Worm (Caenorhabditis elegans): ENCODE data around the gene T26A5.6.

The T26A5.6 gene

ce11 chrIII:6464913-6465312 lies 14.4 kb upstream of the T26A5.6 start, which contains the start of gene nduf-2.2:
TSS of gene nduf-2.2 (plus strand) at chrIII:6465222.
- TF ChIP-seq fkh-6 (tag; optimal IDR thresholded peaks at IDR 0.05) (no peak), ztf-16 (tag; optimal IDR thresholded peaks at IDR 0.05) (no peak), che-1 (tag; optimal IDR thresholded peaks at IDR 0.05) (no peak), ceh-30 (tag; optimal IDR thresholded peaks at IDR 0.05) (no peak), npax-4 (tag; optimal IDR thresholded peaks at IDR 0.05) (no peak), ceh-48 (tag; optimal IDR thresholded peaks at IDR 0.05) (no peak), K09A11.1 (tag; optimal IDR thresholded peaks at IDR 0.05; ENCODE audit: insufficient read depth) (no peak), pha-4 (tag; optimal IDR thresholded peaks at IDR 0.05) (no peak), dmd-4 (tag; optimal IDR thresholded peaks at IDR 0.05; ENCODE audit: borderline replicate concordance) (no peak), elt-4 (tag; optimal IDR thresholded peaks at IDR 0.05) (no peak), pha-2 (tag; optimal IDR thresholded peaks at IDR 0.05) (no peak), unc-55 (GFP tag; optimal IDR thresholded peaks at IDR 0.05) (no peak), dve-1 (tag; optimal IDR thresholded peaks at IDR 0.05) (no peak), ceh-22 (tag; optimal IDR thresholded peaks at IDR 0.05) (no peak), C38D4.7 (GFP tag; optimal IDR thresholded peaks at IDR 0.05) (no peak), hlh-6 (tag; optimal IDR thresholded peaks at IDR 0.05) (no peak), pros-1 (tag; optimal IDR thresholded peaks at IDR 0.05) (no peak), ceh-14 (tag; optimal IDR thresholded peaks at IDR 0.05) (no peak), sdc-2 (tag; optimal IDR thresholded peaks at IDR 0.05) (no peak)

DNA sequence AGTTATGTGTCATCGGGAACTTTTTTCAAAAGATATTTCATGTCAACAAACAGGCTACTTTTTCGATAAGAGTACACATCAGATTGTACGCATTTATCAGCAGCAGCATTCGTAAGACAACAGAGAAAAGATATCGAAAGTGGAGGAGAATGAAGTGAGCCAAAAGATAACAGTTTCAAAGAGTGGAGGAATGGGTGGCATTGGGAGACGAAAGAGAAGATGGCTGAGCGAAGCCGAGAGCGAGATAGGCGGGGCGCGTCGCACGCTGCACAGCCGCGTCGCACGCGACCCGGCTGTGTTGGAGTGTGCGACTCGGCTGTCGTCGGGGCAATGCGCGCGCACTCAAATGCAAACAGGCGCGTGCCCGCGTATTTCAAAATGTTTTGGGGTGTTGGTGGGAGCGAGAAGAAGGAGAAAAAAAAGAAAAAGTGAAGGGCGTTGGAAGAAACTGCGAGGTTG lies 13.6 kb upstream of the T26A5.6 start:
- TF ChIP-seq ets-4 (tag; optimal IDR thresholded peaks at IDR 0.05) (peak; percentile 78), eyg-1 (tag; optimal IDR thresholded peaks at IDR 0.05) (peak; percentile 32), lin-11 (tag; optimal IDR thresholded peaks at IDR 0.05) (no peak), T23F11.4 (GFP tag; optimal IDR thresholded peaks at IDR 0.05) (no peak), Y22D7AL.16 (tag; optimal IDR thresholded peaks at IDR 0.05) (peak; percentile 34), ztf-16 (tag; optimal IDR thresholded peaks at IDR 0.05) (no peak), gmeb-2 (tag; optimal IDR thresholded peaks at IDR 0.05) (no peak), hlh-30 (tag; optimal IDR thresholded peaks at IDR 0.05; ENCODE audit: insufficient read depth) (peak; percentile 68), unc-3 (GFP tag; conservative IDR thresholded peaks at IDR 0.05) (peak; percentile 41; the same call in 1 of the 2 replicates), unc-3 (tag; optimal IDR thresholded peaks at IDR 0.05) (no peak), ceh-2 (tag; optimal IDR thresholded peaks at IDR 0.05) (peak; percentile 47), pqm-1 (tag; optimal IDR thresholded peaks at IDR 0.05) (peak; percentile 5), ahr-1 (tag; optimal IDR thresholded peaks at IDR 0.05) (no peak), ceh-14 (tag; optimal IDR thresholded peaks at IDR 0.05) (peak; percentile 24), ceh-31 (tag; optimal IDR thresholded peaks at IDR 0.05) (peak; percentile 75), elt-4 (tag; optimal IDR thresholded peaks at IDR 0.05) (no peak), nhr-232 (tag; optimal IDR thresholded peaks at IDR 0.05) (no peak), ceh-48 (tag; optimal IDR thresholded peaks at IDR 0.05) (no peak), madf-2 (tag; optimal IDR thresholded peaks at IDR 0.05) (no peak), fkh-10 (GFP tag; optimal IDR thresholded peaks at IDR 0.05) (no peak), elt-2 (tag; optimal IDR thresholded peaks at IDR 0.05) (peak; percentile 98), C38D4.7 (GFP tag; optimal IDR thresholded peaks at IDR 0.05) (no peak), ref-2 (tag; optimal IDR thresholded peaks at IDR 0.05) (peak; percentile 28), ceh-19 (GFP tag; optimal IDR thresholded peaks at IDR 0.05) (no peak), hlh-13 (GFP tag; optimal IDR thresholded peaks at IDR 0.05) (no peak), nfya-1 (tag; optimal IDR thresholded peaks at IDR 0.05) (peak; percentile 90), rnt-1 (tag; optimal IDR thresholded peaks at IDR 0.05) (peak; percentile 31), K02D7.2 (tag; optimal IDR thresholded peaks at IDR 0.05) (no peak), dve-1 (tag; optimal IDR thresholded peaks at IDR 0.05) (peak; percentile 14), pag-3 (tag; optimal IDR thresholded peaks at IDR 0.05; ENCODE audit: borderline replicate concordance) (no peak), mec-3 (tag; optimal IDR thresholded peaks at IDR 0.05; ENCODE audit: borderline replicate concordance) (no peak), unc-42 (tag; optimal IDR thresholded peaks at IDR 0.05) (no peak), F13H6.1 (tag; optimal IDR thresholded peaks at IDR 0.05) (peak; percentile 5), sdc-2 (tag; optimal IDR thresholded peaks at IDR 0.05) (peak; percentile 5), lim-6 (tag; optimal IDR thresholded peaks at IDR 0.05) (no peak), ceh-34 (tag; optimal IDR thresholded peaks at IDR 0.05) (peak; percentile 39), hlh-15 (tag; optimal IDR thresholded peaks at IDR 0.05) (no peak), C08G9.2 (tag; optimal IDR thresholded peaks at IDR 0.05) (peak; percentile 18), pros-1 (tag; optimal IDR thresholded peaks at IDR 0.05) (peak; percentile 71), unc-55 (GFP tag; optimal IDR thresholded peaks at IDR 0.05) (peak; percentile 28), hlh-8 (tag; optimal IDR thresholded peaks at IDR 0.05) (peak; percentile 15)

Measured in whole organism, late embryonic.